Fruit fly (Drosophila melanogaster) whole organism, pupa: ENCODE data around the gene Fuca.
A peak's percentile ranks its signal among the peaks of the same experiment; 100 is the strongest.

Source experiments
- CG10348 ChIP-seq: fragments of 200-800 bp; sonication (Bioruptor generic); IDR thresholded peaks from 2 replicates; pipeline ENCODE4 v1.3.6; 2022; ENCODE audit warnings: missing biosample characterization, missing genetic modification characterization
- CG12605 ChIP-seq: fragments of 200-800 bp; sonication (Bioruptor generic); IDR thresholded peaks from 2 replicates; pipeline ENCODE4 v1.3.6; 2022; ENCODE audit warnings: missing biosample characterization, missing genetic modification characterization
- CG13204 ChIP-seq: fragments of 200-800 bp; sonication (Bioruptor generic); optimal IDR thresholded peaks from 2 replicates; lab custom pipeline; 2018; ENCODE audit warnings: missing biosample characterization, mild to moderate bottlenecking, missing genetic modification characterization, moderate library complexity
- CG17806 ChIP-seq: fragments of 200-800 bp; sonication (Bioruptor generic); optimal IDR thresholded peaks from 2 replicates; lab custom pipeline; 2018; ENCODE audit warnings: missing biosample characterization, mild to moderate bottlenecking, missing genetic modification characterization, moderate library complexity
- CG4496 ChIP-seq: fragments of 200-800 bp; sonication (Bioruptor generic); IDR thresholded peaks from 3 replicates; pipeline ENCODE4 v1.3.6; 2022; ENCODE audit warnings: missing biosample characterization, missing genetic modification characterization
- CG8301 ChIP-seq: fragments of 200-800 bp; sonication (Bioruptor generic); optimal IDR thresholded peaks from 2 replicates; lab custom pipeline; 2018; ENCODE audit warnings: missing biosample characterization, mild to moderate bottlenecking, missing genetic modification characterization
- CG9948 ChIP-seq: fragments of 200-800 bp; sonication (Bioruptor generic); optimal IDR thresholded peaks from 2 replicates; lab custom pipeline; 2018; ENCODE audit warnings: missing biosample characterization, mild to moderate bottlenecking, missing genetic modification characterization, moderate library complexity
- D1 ChIP-seq: fragments of 200-800 bp; sonication (Bioruptor generic); optimal IDR thresholded peaks from 2 replicates; lab custom pipeline; 2018; ENCODE audit warnings: missing biosample characterization, mild to moderate bottlenecking, missing genetic modification characterization, moderate library complexity
- EcR ChIP-seq: fragments of 200-800 bp; sonication (Bioruptor generic); optimal IDR thresholded peaks from 3 replicates; lab custom pipeline; 2019; ENCODE audit warnings: missing biosample characterization, missing genetic modification characterization, mild to moderate bottlenecking, moderate library complexity, missing genetic modification reagents
- Ets98B ChIP-seq: fragments of 200-800 bp; sonication (Bioruptor generic); IDR thresholded peaks from 2 replicates; pipeline ENCODE4 v1.3.6; 2022; ENCODE audit warnings: missing biosample characterization, missing genetic modification characterization
- Snoo ChIP-seq: fragments of 200-800 bp; sonication (Bioruptor generic); optimal IDR thresholded peaks from 3 replicates; lab custom pipeline; 2017; ENCODE audit warnings: missing biosample characterization, mild to moderate bottlenecking, missing genetic modification characterization, inconsistent platforms
- fd96Ca ChIP-seq: fragments of 200-800 bp; sonication (Bioruptor generic); IDR thresholded peaks from 3 replicates; pipeline ENCODE4 v1.3.6; 2022; ENCODE audit warnings: missing biosample characterization, missing genetic modification characterization
- gl ChIP-seq: fragments of 200-800 bp; sonication (Bioruptor generic); optimal IDR thresholded peaks from 2 replicates; lab custom pipeline; 2018; ENCODE audit warnings: missing biosample characterization, mild to moderate bottlenecking, missing genetic modification characterization
- rn ChIP-seq: fragments of 200-800 bp; sonication (Bioruptor generic); IDR thresholded peaks from 2 replicates; pipeline ENCODE4 v1.3.6; 2022; ENCODE audit warnings: missing biosample characterization, missing genetic modification characterization

DNA sequence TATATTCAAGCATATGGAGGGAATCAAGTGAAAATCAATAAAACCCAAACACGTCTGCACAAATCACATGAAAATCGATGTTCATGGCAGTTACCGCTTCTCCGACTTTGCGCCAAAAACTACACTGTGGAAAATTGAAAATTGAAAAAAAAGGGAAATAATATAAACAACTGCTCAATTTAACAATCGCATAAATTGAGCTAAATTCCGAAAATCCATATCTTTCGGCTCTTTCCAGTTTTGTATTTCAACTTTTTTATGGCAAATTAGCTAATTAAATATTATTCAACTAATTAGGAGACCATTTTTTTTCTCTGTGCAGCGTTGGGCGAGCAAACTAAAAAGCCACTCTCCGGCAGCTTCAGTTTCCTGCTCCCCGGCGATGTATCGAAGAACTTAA, 38.0 kb downstream of the Fuca start:
- TF ChIP-seq rn (GFP tag; lab: Robert Waterston, UW): no peak
- TF ChIP-seq CG10348: no peak
- TF ChIP-seq CG17806 (tag; lab: Kevin White, UChicago): no peak
- TF ChIP-seq gl: no peak
- no peak for TF ChIP-seq Ets98B
- TF ChIP-seq CG13204: no peak
- TF ChIP-seq CG12605: no peak
- no peak for TF ChIP-seq EcR (GFP tag; lab: Kevin White, UChicago)
- peak; percentile 9 for TF ChIP-seq CG9948 (tag; lab: Kevin White, UChicago)
- no peak for TF ChIP-seq Snoo (tag; lab: Kevin White, UChicago)
- TF ChIP-seq CG8301 (tag; lab: Kevin White, UChicago): peak; percentile 9
- no peak for TF ChIP-seq D1
- no peak for TF ChIP-seq fd96Ca
- TF ChIP-seq CG4496 (GFP tag; lab: Robert Waterston, UW): no peak
